Fruit fly (Drosophila melanogaster) whole organism, embryonic: ENCODE measurements around the gene CG9674.

Experiments used
- BEAF-32 ChIP-seq: fragments of 200-800 bp; sonication (Bioruptor generic); optimal IDR thresholded peaks from 3 replicates; lab custom pipeline; 2017; ENCODE audit warnings: missing biosample characterization, missing genetic modification characterization, mild to moderate bottlenecking, moderate library complexity, missing genetic modification reagents
- CG12104 ChIP-seq: fragments of 200-800 bp; sonication (Bioruptor generic); optimal IDR thresholded peaks from 3 replicates; lab custom pipeline; 2016; ENCODE audit warnings: missing biosample characterization, missing genetic modification characterization
- CG12942 ChIP-seq: fragments of 200-800 bp; sonication (Bioruptor generic); optimal IDR thresholded peaks from 3 replicates; lab custom pipeline; 2016; ENCODE audit warnings: missing biosample characterization, missing genetic modification characterization
- CG13775 ChIP-seq: fragments of 200-800 bp; sonication (Bioruptor generic); optimal IDR thresholded peaks from 3 replicates; lab custom pipeline; 2017; ENCODE audit warnings: missing biosample characterization, mild to moderate bottlenecking, missing genetic modification characterization
- CG14050 ChIP-seq: fragments of 200-800 bp; sonication (Bioruptor generic); IDR thresholded peaks from 3 replicates; pipeline ENCODE4 v1.3.6; 2022; ENCODE audit warnings: missing biosample characterization, missing genetic modification characterization
- CG17328 ChIP-seq: fragments of 200-800 bp; sonication (Bioruptor generic); IDR thresholded peaks from 2 replicates; pipeline ENCODE4 v1.3.6; 2022; ENCODE audit warnings: missing biosample characterization, missing genetic modification characterization
- CG2120 ChIP-seq: fragments of 200-800 bp; sonication (Bioruptor generic); optimal IDR thresholded peaks from 3 replicates; lab custom pipeline; 2016; ENCODE audit warnings: missing biosample characterization, missing genetic modification characterization
- CG32532 ChIP-seq: fragments of 200-800 bp; sonication (Bioruptor generic); IDR thresholded peaks from 2 replicates; pipeline ENCODE4 v1.3.6; 2022; ENCODE audit warnings: missing biosample characterization, missing genetic modification characterization
- CG4328 ChIP-seq: fragments of 200-800 bp; sonication (Bioruptor generic); optimal IDR thresholded peaks from 3 replicates; lab custom pipeline; 2017; ENCODE audit warnings: missing biosample characterization, missing genetic modification reagents, missing genetic modification characterization
- CG6175 ChIP-seq: fragments of 200-800 bp; sonication (Bioruptor generic); IDR thresholded peaks from 3 replicates; pipeline ENCODE4 v1.3.6; 2022; ENCODE audit warnings: missing biosample characterization, missing genetic modification characterization
- CG6813 ChIP-seq: fragments of 200-800 bp; sonication (Bioruptor generic); optimal IDR thresholded peaks from 2 replicates; lab custom pipeline; 2017; ENCODE audit warnings: missing biosample characterization, missing genetic modification characterization, mild to moderate bottlenecking, moderate library complexity, missing genetic modification reagents
- CG7271 ChIP-seq: fragments of 200-800 bp; sonication (Bioruptor generic); optimal IDR thresholded peaks from 2 replicates; lab custom pipeline; 2018; ENCODE audit warnings: missing biosample characterization, mild to moderate bottlenecking, missing genetic modification characterization, moderate library complexity
- CG7357 ChIP-seq: fragments of 200-800 bp; sonication (Bioruptor generic); IDR thresholded peaks from 3 replicates; pipeline ENCODE4 v1.3.6; 2022; ENCODE audit warnings: missing biosample characterization, missing genetic modification characterization
- CG8290 ChIP-seq, 3 experiments: fragments of 200-800 bp; sonication (Bioruptor generic); optimal IDR thresholded peaks; 2 replicates each; lab custom pipeline; 2016 to 2019; ENCODE audit warnings: missing biosample characterization in 3 of 3, missing genetic modification characterization in 3 of 3, mild to moderate bottlenecking in 2 of 3, moderate library complexity in 1 of 3
- CG9727 ChIP-seq: fragments of 200-800 bp; sonication (Bioruptor generic); optimal IDR thresholded peaks from 3 replicates; lab custom pipeline; 2017; ENCODE audit warnings: missing biosample characterization, mild to moderate bottlenecking, missing genetic modification characterization
- CG9797 ChIP-seq: fragments of 200-800 bp; sonication (Bioruptor generic); optimal IDR thresholded peaks from 3 replicates; lab custom pipeline; 2018; ENCODE audit warnings: missing biosample characterization, mild to moderate bottlenecking, missing genetic modification characterization
- CG9876 ChIP-seq: fragments of 200-800 bp; sonication (Bioruptor generic); optimal IDR thresholded peaks from 2 replicates; lab custom pipeline; 2016; ENCODE audit warnings: missing biosample characterization, missing genetic modification characterization
- E2f1 ChIP-seq: fragments of 200-800 bp; sonication (Bioruptor generic); IDR thresholded peaks from 2 replicates; pipeline ENCODE4 v1.3.6; 2022; ENCODE audit warnings: missing biosample characterization, missing genetic modification characterization
- Ets65A ChIP-seq: fragments of 200-800 bp; sonication (Bioruptor generic); peaks from one replicate; lab custom pipeline; 2016; ENCODE audit warnings: missing biosample characterization, missing genetic modification characterization
- GATAe ChIP-seq: fragments of 200-800 bp; sonication (Bioruptor generic); conservative IDR thresholded peaks from 2 replicates; pipeline ENCODE4 v1.3.6; 2022; ENCODE audit warnings: missing biosample characterization, missing genetic modification characterization
- HHEX ChIP-seq: fragments of 200-800 bp; sonication (Bioruptor generic); optimal IDR thresholded peaks from 3 replicates; lab custom pipeline; 2017; ENCODE audit warnings: missing biosample characterization, mild to moderate bottlenecking, missing genetic modification characterization, missing genetic modification reagents
- HLH4C ChIP-seq: fragments of 200-800 bp; sonication (Bioruptor generic); IDR thresholded peaks from 3 replicates; pipeline ENCODE4 v1.3.6; 2022; ENCODE audit warnings: missing biosample characterization, missing genetic modification characterization; ENCODE audit not compliant: partially characterized antibody
- HLH54F ChIP-seq: fragments of 200-800 bp; sonication (Bioruptor generic); optimal IDR thresholded peaks from 3 replicates; lab custom pipeline; 2016; ENCODE audit warnings: missing biosample characterization, missing genetic modification characterization
- HmgD ChIP-seq: fragments of 200-800 bp; sonication (Bioruptor generic); optimal IDR thresholded peaks from 3 replicates; lab custom pipeline; 2016; ENCODE audit warnings: missing biosample characterization, missing genetic modification characterization
- MBD-R2 ChIP-seq: fragments of 200-800 bp; sonication (Bioruptor generic); IDR thresholded peaks from 2 replicates; pipeline ENCODE4 v1.3.6; 2022; ENCODE audit warnings: missing biosample characterization, missing genetic modification characterization
- Max ChIP-seq: fragments of 200-800 bp; sonication (Bioruptor generic); optimal IDR thresholded peaks from 2 replicates; lab custom pipeline; 2016; ENCODE audit warnings: missing biosample characterization, mild to moderate bottlenecking, missing genetic modification characterization
- Meics ChIP-seq: fragments of 200-800 bp; sonication (Bioruptor generic); optimal IDR thresholded peaks from 2 replicates; lab custom pipeline; 2017; ENCODE audit warnings: missing biosample characterization, mild to moderate bottlenecking, missing genetic modification characterization
- Mrtf ChIP-seq: fragments of 200-800 bp; sonication (Bioruptor generic); IDR thresholded peaks from 3 replicates; pipeline ENCODE4 v1.3.6; 2022; ENCODE audit warnings: missing biosample characterization, missing genetic modification characterization
- Oli ChIP-seq: fragments of 200-800 bp; sonication (Bioruptor generic); optimal IDR thresholded peaks from 2 replicates; lab custom pipeline; 2018; ENCODE audit warnings: missing biosample characterization, mild to moderate bottlenecking, missing genetic modification characterization, moderate library complexity
- Ravus ChIP-seq: fragments of 200-800 bp; sonication (Bioruptor generic); IDR thresholded peaks from 2 replicates; pipeline ENCODE4 v1.3.6; 2022; ENCODE audit warnings: missing biosample characterization, missing genetic modification characterization
- Sox102F ChIP-seq: fragments of 200-800 bp; sonication (Bioruptor generic); optimal IDR thresholded peaks from 2 replicates; lab custom pipeline; 2018; ENCODE audit warnings: missing biosample characterization, mild to moderate bottlenecking, missing genetic modification characterization, moderate library complexity
- Sry-δ ChIP-seq: fragments of 200-800 bp; sonication (Bioruptor generic); optimal IDR thresholded peaks from 2 replicates; lab custom pipeline; 2016; ENCODE audit warnings: missing biosample characterization, missing genetic modification characterization
- Vsx1 ChIP-seq: fragments of 200-800 bp; sonication (Bioruptor generic); optimal IDR thresholded peaks from 2 replicates; lab custom pipeline; 2017; ENCODE audit warnings: missing biosample characterization, mild to moderate bottlenecking, missing genetic modification characterization, missing genetic modification reagents
- ash1 ChIP-seq: fragments of 200-800 bp; sonication (Bioruptor generic); optimal IDR thresholded peaks from 2 replicates; lab custom pipeline; 2018; ENCODE audit warnings: missing biosample characterization, mild to moderate bottlenecking, missing genetic modification characterization
- chm ChIP-seq: fragments of 200-800 bp; sonication (Bioruptor generic); IDR thresholded peaks from 2 replicates; pipeline ENCODE4 v1.3.6; 2022; ENCODE audit warnings: missing biosample characterization, missing genetic modification characterization
- dan ChIP-seq: fragments of 200-800 bp; sonication (Bioruptor generic); IDR thresholded peaks from 2 replicates; pipeline ENCODE4 v1.3.6; 2022; ENCODE audit warnings: missing biosample characterization, missing genetic modification characterization
- dmrt11E ChIP-seq: fragments of 200-800 bp; sonication (Bioruptor generic); optimal IDR thresholded peaks from 3 replicates; lab custom pipeline; 2018; ENCODE audit warnings: missing biosample characterization, mild to moderate bottlenecking, missing genetic modification characterization, moderate library complexity
- hb ChIP-seq: fragments of 200-800 bp; sonication (Bioruptor generic); IDR thresholded peaks from 3 replicates; pipeline ENCODE4 v1.3.6; 2022; ENCODE audit warnings: missing biosample characterization, missing genetic modification characterization; ENCODE audit not compliant: partially characterized antibody
- lola ChIP-seq, 3 experiments: fragments of >200 bp in 2 of 3; fragments of 200-800 bp in 1 of 3; sonication (Bioruptor generic) in 1 of 3; optimal IDR thresholded peaks; 2 replicates each; lab custom pipeline; 2017 to 2019; ENCODE audit warnings: missing biosample characterization in 3 of 3, missing genetic modification characterization in 3 of 3, mild to moderate bottlenecking in 1 of 3, moderate library complexity in 1 of 3
- otp ChIP-seq: fragments of 200-800 bp; sonication (Bioruptor generic); IDR thresholded peaks from 3 replicates; pipeline ENCODE4, ENCODE4 v1.3.6; 2022; ENCODE audit warnings: missing biosample characterization, missing genetic modification characterization
- pnt ChIP-seq: fragments of 200-800 bp; sonication (Bioruptor generic); optimal IDR thresholded peaks from 3 replicates; lab custom pipeline; 2016; ENCODE audit warnings: missing biosample characterization, missing genetic modification characterization
- sd ChIP-seq: fragments of 200-800 bp; sonication (Bioruptor generic); optimal IDR thresholded peaks from 3 replicates; lab custom pipeline; 2018; ENCODE audit warnings: missing biosample characterization, mild to moderate bottlenecking, missing genetic modification characterization, moderate library complexity
- seq ChIP-seq: fragments of 200-800 bp; sonication (Bioruptor generic); IDR thresholded peaks from 2 replicates; pipeline ENCODE4 v1.3.6; 2022; ENCODE audit warnings: missing biosample characterization, missing genetic modification characterization
- vfl ChIP-seq: fragments of 200-800 bp; sonication (Bioruptor generic); optimal IDR thresholded peaks from 2 replicates; lab custom pipeline; 2016; ENCODE audit warnings: missing biosample characterization, missing genetic modification characterization
- yki ChIP-seq: fragments of >200 bp; optimal IDR thresholded peaks from 3 replicates; lab custom pipeline; 2018

The CG9674 gene

dm6 chr3L:16779704-16780173 is 27.8 kb downstream of the CG9674 start, which contains the start of the genes mus302 and CG9705 (continued):
- TF ChIP-seq CG32532 (GFP tag; lab: Robert Waterston, UW) (peak; percentile 49), HLH4C (GFP tag; lab: Robert Waterston, UW) (peak; percentile 52; the same call in 1 of the 3 replicates), CG7357 (GFP tag; lab: Robert Waterston, UW) (peak; percentile 78), dmrt11E (tag; lab: Kevin White, UChicago) (peak; percentile 60), BEAF-32 (peak; percentile 86), CG8290 (GFP tag; optimal IDR thresholded peaks at IDR 0.05; lab: Kevin White, UChicago) (peak; percentile 31), CG8290 (tag; optimal IDR thresholded peaks at IDR 0.05; lab: Kevin White, UChicago) (no peak), chm (GFP tag; lab: Robert Waterston, UW) (no peak), hb (0 out of 3 replicates have a peak, but pooled peaks have one; percentile 38), MBD-R2 (no peak; the same call in 1 of the 2 replicates), Meics (GFP tag; lab: Kevin White, UChicago) (peak; percentile 44), Mrtf (GFP tag; lab: Robert Waterston, UW) (no peak), sd (tag; lab: Kevin White, UChicago) (peak; percentile 11), CG17328 (GFP tag; lab: Robert Waterston, UW) (no peak), HLH54F (no peak), CG2120 (GFP tag; lab: Kevin White, UChicago) (peak; percentile 55), CG9876 (no peak), CG9727 (peak; percentile 44), Sry-δ (GFP tag; lab: Kevin White, UChicago) (peak; percentile 79), Oli (tag; lab: Kevin White, UChicago) (peak; percentile 8), otp (GFP tag; lab: Robert Waterston, UW) (no peak), Sox102F (GFP tag; lab: Kevin White, UChicago) (no peak), HHEX (GFP tag; lab: Kevin White, UChicago) (no peak), vfl (GFP tag; lab: Kevin White, UChicago) (no peak), ash1 (GFP tag; lab: Kevin White, UChicago) (no peak), pnt (GFP tag; lab: Kevin White, UChicago) (no peak), GATAe (no peak), CG14050 (no peak), dan (GFP tag; lab: Robert Waterston, UW) (no peak), CG12104 (GFP tag; lab: Kevin White, UChicago) (peak; percentile 37), lola (GFP tag; optimal IDR thresholded peaks at IDR 0.05; lab: Kevin White, UChicago) (peak in 1 of 3 experiments; percentile 70), CG7271 (tag; lab: Kevin White, UChicago) (peak; percentile 62), Max (GFP tag; lab: Kevin White, UChicago) (peak; percentile 11), Ravus (GFP tag; lab: Robert Waterston, UW) (no peak), CG12942 (GFP tag; lab: Kevin White, UChicago) (peak; percentile 40), HmgD (GFP tag; lab: Kevin White, UChicago) (no peak), seq (GFP tag; lab: Robert Waterston, UW) (no peak), CG4328 (GFP tag; lab: Kevin White, UChicago) (no peak), CG13775 (GFP tag; lab: Kevin White, UChicago) (peak; percentile 63), yki (no peak), E2f1 (peak; percentile 14; the same call in 1 of the 2 replicates), CG6813 (GFP tag; lab: Kevin White, UChicago) (no peak), CG9797 (peak; percentile 60), Ets65A (GFP tag; lab: Kevin White, UChicago) (peak; percentile 46), Vsx1 (no peak), CG6175 (GFP tag; lab: Robert Waterston, UW) (no peak)
